Worm (Caenorhabditis elegans) whole organism, late embryonic: ENCODE data around the gene T04C12.9.

Source experiments
- C08G9.2 ChIP-seq: sonication (generic microtip); optimal IDR thresholded peaks from 2 replicates; lab custom pipeline; 2016; ENCODE audit warnings: mild to moderate bottlenecking, missing genetic modification characterization, moderate library complexity, missing compliant biosample characterization
- C38D4.7 ChIP-seq: fragments of 200-800 bp; sonication (Bioruptor generic); optimal IDR thresholded peaks from 2 replicates; lab custom pipeline; 2018; ENCODE audit warnings: mild to moderate bottlenecking, missing genetic modification characterization, moderate library complexity, missing compliant biosample characterization
- F13H6.1 ChIP-seq: sonication (generic microtip); optimal IDR thresholded peaks from 2 replicates; lab custom pipeline; 2016; ENCODE audit warnings: missing genetic modification characterization, missing compliant biosample characterization
- K02D7.2 ChIP-seq: sonication (generic microtip); optimal IDR thresholded peaks from 2 replicates; lab custom pipeline; 2017; ENCODE audit warnings: mild to moderate bottlenecking, missing genetic modification characterization, missing compliant biosample characterization
- K09A11.1 ChIP-seq: sonication (generic microtip); optimal IDR thresholded peaks from 2 replicates; lab custom pipeline; 2017; ENCODE audit warnings: antibody characterized with exemption, mild to moderate bottlenecking, missing genetic modification characterization, missing compliant biosample characterization; ENCODE audit not compliant: insufficient read depth
- T23F11.4 ChIP-seq: fragments of 200-800 bp; sonication (Bioruptor generic); optimal IDR thresholded peaks from 2 replicates; lab custom pipeline; 2018; ENCODE audit warnings: mild to moderate bottlenecking, missing genetic modification characterization, missing compliant biosample characterization
- Y22D7AL.16 ChIP-seq: sonication (generic microtip); optimal IDR thresholded peaks from 2 replicates; lab custom pipeline; 2016; ENCODE audit warnings: missing genetic modification characterization, missing compliant biosample characterization
- ama-1 ChIP-seq: fragments of 150-350 bp; optimal IDR thresholded peaks from 2 replicates; lab custom pipeline; 2014
- ceh-19 ChIP-seq: fragments of 200-800 bp; sonication (Bioruptor generic); optimal IDR thresholded peaks from 2 replicates; lab custom pipeline; 2018; ENCODE audit warnings: mild to moderate bottlenecking, missing genetic modification characterization, missing compliant biosample characterization
- ceh-2 ChIP-seq: sonication (generic microtip); optimal IDR thresholded peaks from 2 replicates; lab custom pipeline; 2016; ENCODE audit warnings: missing genotype, missing genetic modification characterization, missing compliant biosample characterization
- ceh-22 ChIP-seq: sonication (generic microtip); optimal IDR thresholded peaks from 2 replicates; lab custom pipeline; 2017; ENCODE audit warnings: missing biosample characterization, missing genetic modification characterization
- ceh-24 ChIP-seq: sonication (generic microtip); optimal IDR thresholded peaks from 2 replicates; lab custom pipeline; 2016; ENCODE audit warnings: mild to moderate bottlenecking, missing genetic modification characterization, missing compliant biosample characterization
- ceh-31 ChIP-seq: sonication (generic microtip); optimal IDR thresholded peaks from 2 replicates; lab custom pipeline; 2016; ENCODE audit warnings: missing genetic modification characterization, missing compliant biosample characterization
- ceh-34 ChIP-seq: sonication (generic microtip); optimal IDR thresholded peaks from 2 replicates; lab custom pipeline; 2016; ENCODE audit warnings: mild to moderate bottlenecking, missing genetic modification characterization, missing compliant biosample characterization
- ceh-48 ChIP-seq: sonication (generic microtip); optimal IDR thresholded peaks from 2 replicates; lab custom pipeline; 2016; ENCODE audit warnings: missing genetic modification characterization, inconsistent platforms, missing compliant biosample characterization
- ceh-9 ChIP-seq: sonication (generic microtip); optimal IDR thresholded peaks from 2 replicates; lab custom pipeline; 2016; ENCODE audit warnings: mild to moderate bottlenecking, missing genetic modification characterization, inconsistent platforms, missing compliant biosample characterization
- che-1 ChIP-seq: sonication (generic microtip); optimal IDR thresholded peaks from 2 replicates; lab custom pipeline; 2016; ENCODE audit warnings: mild to moderate bottlenecking, missing genetic modification characterization, missing compliant biosample characterization
- dmd-4 ChIP-seq: sonication (generic microtip); optimal IDR thresholded peaks from 2 replicates; lab custom pipeline; 2016; ENCODE audit warnings: borderline replicate concordance, missing genetic modification characterization, missing compliant biosample characterization
- dve-1 ChIP-seq: sonication (generic microtip); optimal IDR thresholded peaks from 2 replicates; lab custom pipeline; 2017; ENCODE audit warnings: antibody characterized with exemption, mild to moderate bottlenecking, missing genetic modification characterization, missing compliant biosample characterization
- elt-4 ChIP-seq: sonication (generic microtip); optimal IDR thresholded peaks from 2 replicates; lab custom pipeline; 2016; ENCODE audit warnings: missing genetic modification characterization, missing compliant biosample characterization
- eyg-1 ChIP-seq: sonication (generic microtip); optimal IDR thresholded peaks from 2 replicates; lab custom pipeline; 2016; ENCODE audit warnings: missing genotype, missing genetic modification characterization, missing compliant biosample characterization
- hlh-13 ChIP-seq: fragments of 200-800 bp; sonication (Bioruptor generic); optimal IDR thresholded peaks from 2 replicates; lab custom pipeline; 2018; ENCODE audit warnings: mild to moderate bottlenecking, missing genetic modification characterization, missing compliant biosample characterization
- hlh-15 ChIP-seq: sonication (generic microtip); optimal IDR thresholded peaks from 2 replicates; lab custom pipeline; 2016; ENCODE audit warnings: missing genetic modification characterization, missing compliant biosample characterization
- hlh-6 ChIP-seq: sonication (generic microtip); optimal IDR thresholded peaks from 2 replicates; lab custom pipeline; 2016; ENCODE audit warnings: missing genotype, missing genetic modification characterization, missing compliant biosample characterization
- hlh-8 ChIP-seq: sonication (generic microtip); optimal IDR thresholded peaks from 2 replicates; lab custom pipeline; 2016; ENCODE audit warnings: missing genotype, missing genetic modification characterization, missing compliant biosample characterization
- lin-11 ChIP-seq: fragments of 200-800 bp; sonication (Bioruptor generic); optimal IDR thresholded peaks from 2 replicates; lab custom pipeline; 2018; ENCODE audit warnings: mild to moderate bottlenecking, missing genetic modification characterization, missing compliant biosample characterization
- mec-3 ChIP-seq: sonication (generic microtip); optimal IDR thresholded peaks from 2 replicates; lab custom pipeline; 2016; ENCODE audit warnings: borderline replicate concordance, missing genetic modification characterization, missing compliant biosample characterization
- nhr-232 ChIP-seq: sonication (generic microtip); optimal IDR thresholded peaks from 2 replicates; lab custom pipeline; 2016; ENCODE audit warnings: missing genetic modification characterization, missing compliant biosample characterization
- npax-4 ChIP-seq: sonication (generic microtip); optimal IDR thresholded peaks from 2 replicates; lab custom pipeline; 2016; ENCODE audit warnings: missing genetic modification characterization, missing compliant biosample characterization
- odd-2 ChIP-seq: sonication (generic microtip); optimal IDR thresholded peaks from 2 replicates; lab custom pipeline; 2017; ENCODE audit warnings: antibody characterized with exemption, mild to moderate bottlenecking, missing genetic modification characterization, missing compliant biosample characterization
- pat-9 ChIP-seq: fragments of 200-800 bp; sonication (Bioruptor generic); optimal IDR thresholded peaks from 2 replicates; lab custom pipeline; 2018; ENCODE audit warnings: mild to moderate bottlenecking, missing genetic modification characterization, moderate library complexity, missing compliant biosample characterization
- pha-2 ChIP-seq: sonication (generic microtip); optimal IDR thresholded peaks from 2 replicates; lab custom pipeline; 2017; ENCODE audit warnings: mild to moderate bottlenecking, missing genetic modification characterization, missing compliant biosample characterization
- pqm-1 ChIP-seq: sonication (generic microtip); optimal IDR thresholded peaks from 2 replicates; lab custom pipeline; 2016; ENCODE audit warnings: missing genetic modification characterization, missing compliant biosample characterization
- pros-1 ChIP-seq: fragments of 150-350 bp; optimal IDR thresholded peaks from 2 replicates; lab custom pipeline; 2014; ENCODE audit warnings: missing biosample characterization, missing genetic modification reagents, missing genetic modification characterization
- rnt-1 ChIP-seq: sonication (generic microtip); optimal IDR thresholded peaks from 2 replicates; lab custom pipeline; 2016; ENCODE audit warnings: missing genetic modification characterization, missing compliant biosample characterization
- sdc-2 ChIP-seq: sonication (generic microtip); optimal IDR thresholded peaks from 2 replicates; lab custom pipeline; 2016; ENCODE audit warnings: missing genotype, missing genetic modification characterization, missing compliant biosample characterization
- sox-2 ChIP-seq: fragments of 200-800 bp; sonication (Bioruptor generic); IDR thresholded peaks from 2 replicates; pipeline ENCODE4 v1.3.6; 2022; ENCODE audit warnings: missing genetic modification reagents, missing genetic modification characterization, missing compliant biosample characterization
- tbx-2 ChIP-seq: sonication (generic microtip); optimal IDR thresholded peaks from 2 replicates; lab custom pipeline; 2016; ENCODE audit warnings: missing genetic modification characterization, missing compliant biosample characterization
- ttx-3 ChIP-seq: sonication (generic microtip); optimal IDR thresholded peaks from 2 replicates; lab custom pipeline; 2016; ENCODE audit warnings: missing genetic modification reagents, missing genetic modification characterization, missing compliant biosample characterization
- unc-42 ChIP-seq: sonication (generic microtip); optimal IDR thresholded peaks from 2 replicates; lab custom pipeline; 2016; ENCODE audit warnings: missing genotype, missing genetic modification characterization, missing compliant biosample characterization
- unc-55 ChIP-seq: sonication (generic microtip); optimal IDR thresholded peaks from 2 replicates; lab custom pipeline; 2017; ENCODE audit warnings: missing biosample characterization, missing genetic modification reagents, missing genetic modification characterization
- unc-86 ChIP-seq: sonication (generic microtip); optimal IDR thresholded peaks from 2 replicates; lab custom pipeline; 2016; ENCODE audit warnings: missing genetic modification characterization, missing compliant biosample characterization
- zip-5 ChIP-seq: sonication (generic microtip); optimal IDR thresholded peaks from 2 replicates; lab custom pipeline; 2016; ENCODE audit warnings: missing genetic modification characterization, missing compliant biosample characterization
- ztf-16 ChIP-seq: sonication (generic microtip); optimal IDR thresholded peaks from 2 replicates; lab custom pipeline; 2017; ENCODE audit warnings: missing genetic modification characterization, missing compliant biosample characterization

T04C12.9 gene

DNA sequence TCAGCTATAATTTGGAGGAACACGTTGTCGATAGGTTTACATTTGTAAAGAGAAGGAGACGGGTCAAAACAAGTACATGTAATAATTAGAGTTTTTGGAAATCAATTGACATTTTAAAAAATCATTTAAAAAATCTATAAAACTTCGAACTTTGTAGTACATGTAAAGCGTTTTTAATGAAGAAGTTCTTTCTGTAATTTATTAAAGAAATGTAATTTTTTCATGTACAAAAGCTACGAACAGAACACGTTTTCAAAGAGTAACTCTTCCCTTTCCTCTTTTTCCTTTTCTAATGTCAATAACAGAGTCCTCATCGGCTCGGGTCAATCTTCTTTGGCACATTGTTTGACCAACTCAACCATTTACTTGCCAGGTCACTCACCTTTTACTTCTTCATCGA, 19.2 kb downstream of the T04C12.9 start, which contains the start of gene C45B11.6:
Gene C45B11.6, plus strand, starts transcription at position 301 of the 400 bp plus-strand sequence.
- TF ChIP-seq Y22D7AL.16 (tag; lab: Kevin White, UChicago) (no peak), ceh-48 (no peak), nhr-232 (tag; lab: Kevin White, UChicago) (no peak), unc-55 (GFP tag; lab: Kevin White, UChicago) (no peak), T23F11.4 (no peak)
- TF ChIP-seq, all 69 proteins: peak for 0

DNA sequence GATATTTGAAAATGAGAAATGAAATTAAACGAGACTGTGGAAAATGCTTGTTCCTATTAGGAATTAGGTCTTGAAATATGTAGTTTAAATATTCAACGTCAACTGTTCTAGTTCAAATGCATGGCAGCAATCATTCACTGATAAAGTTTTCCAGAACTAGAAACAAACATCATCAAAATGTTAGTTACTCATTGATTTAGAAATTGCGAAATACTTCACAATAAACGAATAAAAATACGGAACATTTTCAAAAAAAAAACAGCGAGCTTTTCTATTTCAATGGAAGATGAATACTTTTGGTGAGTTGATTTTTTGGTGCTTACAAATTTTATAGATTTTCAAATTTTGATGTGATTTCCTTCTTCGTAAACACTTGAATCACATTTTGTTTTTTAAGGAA, 20.5 kb downstream of the T04C12.9 start, which contains the start of gene C45B11.2:
Gene C45B11.2, plus strand, starts transcription at position 173 of the 400 bp plus-strand sequence.
- TF ChIP-seq tbx-2 (tag; lab: Kevin White, UChicago) (no peak), C08G9.2 (tag; lab: Kevin White, UChicago) (no peak), ceh-31 (tag; lab: Kevin White, UChicago) (no peak), ztf-16 (no peak), sdc-2 (tag; lab: Kevin White, UChicago) (no peak), pros-1 (tag; lab: Kevin White, UChicago) (no peak), dve-1 (no peak), K09A11.1 (no peak), K02D7.2 (tag; lab: Kevin White, UChicago) (no peak), hlh-6 (tag; lab: Kevin White, UChicago) (no peak)

- TF ChIP-seq npax-4 (tag; lab: Kevin White, UChicago) (no peak), eyg-1 (tag; lab: Kevin White, UChicago) (no peak), K02D7.2 (tag; lab: Kevin White, UChicago) (no peak), mec-3 (tag; lab: Kevin White, UChicago) (no peak), ceh-24 (no peak), unc-86 (no peak), hlh-15 (no peak), pat-9 (tag; lab: Kevin White, UChicago) (no peak), dmd-4 (tag; lab: Kevin White, UChicago) (no peak), pqm-1 (no peak), hlh-8 (tag; lab: Kevin White, UChicago) (no peak), ttx-3 (no peak), K09A11.1 (no peak), ceh-2 (tag; lab: Kevin White, UChicago) (no peak), lin-11 (tag; lab: Kevin White, UChicago) (no peak), hlh-13 (GFP tag; lab: Kevin White, UChicago) (no peak), F13H6.1 (no peak), elt-4 (tag; lab: Kevin White, UChicago) (no peak)
- TF ChIP-seq, all 69 proteins: peak for 0
Measured at ce11 chrV:11041499-11041898, 21.5 kb downstream of the T04C12.9 start, which contains the start of gene C45B11.5. C45B11.5 (plus strand) TSS chrV:11041799.

DNA sequence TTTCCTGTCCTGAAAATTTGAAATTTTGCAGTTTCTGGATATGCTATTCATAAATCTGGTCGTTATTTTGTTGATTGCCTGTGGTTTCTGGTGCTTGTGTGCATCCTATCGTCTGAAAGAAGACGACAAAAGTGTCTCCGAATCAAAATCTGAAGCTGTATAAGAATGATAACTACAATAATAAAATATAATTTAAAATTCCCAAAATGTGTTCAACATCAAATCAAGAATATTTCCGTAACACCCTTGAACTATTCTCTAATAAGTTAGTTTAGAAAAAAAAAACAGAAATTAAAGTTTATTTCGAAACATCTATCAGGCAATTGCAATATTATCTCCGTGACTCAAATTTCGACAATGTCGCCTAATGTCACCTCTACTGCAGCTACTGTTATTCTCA, 22.5 kb downstream of the T04C12.9 start, which contains the start of gene C45B11.8:
Gene C45B11.8, plus strand, starts transcription at position 301 of the 400 bp plus-strand sequence.
- TF ChIP-seq C38D4.7 (no peak), K02D7.2 (tag; lab: Kevin White, UChicago) (no peak), C08G9.2 (tag; lab: Kevin White, UChicago) (no peak), odd-2 (tag; lab: Kevin White, UChicago) (no peak), pat-9 (tag; lab: Kevin White, UChicago) (no peak), rnt-1 (tag; lab: Kevin White, UChicago) (no peak), unc-55 (GFP tag; lab: Kevin White, UChicago) (no peak), T23F11.4 (no peak), ama-1 (lab: Kevin White, UChicago) (no peak)

DNA sequence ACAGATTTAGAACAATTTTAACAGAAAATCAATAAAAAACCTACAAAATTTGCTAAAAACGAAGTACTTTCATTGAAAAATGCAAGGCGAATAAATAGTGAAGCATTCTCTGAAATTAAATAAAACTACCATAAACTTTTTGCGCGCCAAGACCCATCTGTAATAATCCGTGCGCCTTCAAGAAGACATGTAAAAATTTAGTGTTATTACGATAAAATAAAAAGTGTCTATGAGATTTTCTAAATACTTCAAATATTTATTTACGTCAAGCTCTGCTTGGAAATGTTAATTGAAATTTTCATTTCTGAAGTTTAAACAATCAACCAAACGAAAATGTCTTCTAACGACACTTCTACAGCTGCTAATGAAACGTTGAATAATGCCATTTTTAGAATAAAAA, 23.0 kb downstream of the T04C12.9 start, which contains the start of gene C45B11.9:
Gene C45B11.9, plus strand, starts transcription at position 301 of the 400 bp plus-strand sequence.
- TF ChIP-seq ceh-34 (tag; lab: Kevin White, UChicago) (no peak), zip-5 (tag; lab: Kevin White, UChicago) (no peak), unc-42 (tag; lab: Kevin White, UChicago) (no peak), npax-4 (tag; lab: Kevin White, UChicago) (no peak), dmd-4 (tag; lab: Kevin White, UChicago) (no peak), ceh-9 (tag; lab: Kevin White, UChicago) (no peak), ztf-16 (no peak), che-1 (tag; lab: Kevin White, UChicago) (no peak), hlh-15 (no peak), ttx-3 (no peak), pha-2 (no peak), C38D4.7 (no peak), odd-2 (tag; lab: Kevin White, UChicago) (no peak), ceh-2 (tag; lab: Kevin White, UChicago) (no peak), ceh-22 (tag; lab: Kevin White, UChicago) (no peak), sox-2 (GFP tag; lab: Robert Waterston, UW) (no peak), hlh-8 (tag; lab: Kevin White, UChicago) (no peak), ceh-19 (GFP tag; lab: Kevin White, UChicago) (no peak), unc-86 (no peak)
- TF ChIP-seq, all 69 proteins: peak for 0
